Fruit fly (Drosophila melanogaster) whole organism, embryonic: ENCODE measurements around the gene RpL34b.

Experiments
- Abd-B ChIP-seq: fragments of 200-800 bp; sonication (Bioruptor generic); optimal IDR thresholded peaks from 2 replicates; lab custom pipeline; 2018; ENCODE audit warnings: missing biosample characterization, mild to moderate bottlenecking, missing genetic modification characterization, moderate library complexity
- Asciz ChIP-seq: fragments of 200-800 bp; sonication (Bioruptor generic); optimal IDR thresholded peaks from 2 replicates; lab custom pipeline; 2017; ENCODE audit warnings: missing biosample characterization, mild to moderate bottlenecking, missing genetic modification characterization, missing genetic modification reagents
- CG10321 ChIP-seq: fragments of 200-800 bp; sonication (Bioruptor generic); IDR thresholded peaks from 2 replicates; pipeline ENCODE4 v1.3.6; 2022; ENCODE audit warnings: missing biosample characterization, missing genetic modification characterization
- CG10979 ChIP-seq: fragments of 200-800 bp; sonication (Bioruptor generic); optimal IDR thresholded peaks from 2 replicates; lab custom pipeline; 2018; ENCODE audit warnings: missing biosample characterization, mild to moderate bottlenecking, missing genetic modification characterization, moderate library complexity
- CG11695 ChIP-seq: fragments of 200-800 bp; sonication (Bioruptor generic); IDR thresholded peaks from 3 replicates; pipeline ENCODE4 v1.3.6; 2022; ENCODE audit warnings: missing biosample characterization, missing genetic modification characterization
- CG13894 ChIP-seq: fragments of 200-800 bp; sonication (Bioruptor generic); optimal IDR thresholded peaks from 3 replicates; lab custom pipeline; 2018; ENCODE audit warnings: missing biosample characterization, mild to moderate bottlenecking, missing genetic modification characterization, moderate library complexity
- CG15073 ChIP-seq: fragments of 200-800 bp; sonication (Bioruptor generic); optimal IDR thresholded peaks from 2 replicates; lab custom pipeline; 2016; ENCODE audit warnings: missing biosample characterization, missing genetic modification characterization
- CG1602 ChIP-seq: fragments of 200-800 bp; sonication (Bioruptor generic); optimal IDR thresholded peaks from 3 replicates; lab custom pipeline; 2016; ENCODE audit warnings: missing biosample characterization, missing genetic modification characterization
- CG17802 ChIP-seq: fragments of 200-800 bp; sonication (Bioruptor generic); optimal IDR thresholded peaks from 2 replicates; lab custom pipeline; 2018; ENCODE audit warnings: missing biosample characterization, mild to moderate bottlenecking, missing genetic modification characterization, moderate library complexity
- CG17912 ChIP-seq: fragments of 200-800 bp; sonication (Bioruptor generic); optimal IDR thresholded peaks from 2 replicates; lab custom pipeline; 2018; ENCODE audit warnings: missing biosample characterization, mild to moderate bottlenecking, missing genetic modification characterization
- CG2116 ChIP-seq: fragments of 200-800 bp; sonication (Bioruptor generic); optimal IDR thresholded peaks from 3 replicates; lab custom pipeline; 2018; ENCODE audit warnings: missing biosample characterization, mild to moderate bottlenecking, missing genetic modification characterization
- CG31388 ChIP-seq: fragments of 200-800 bp; sonication (Bioruptor generic); optimal IDR thresholded peaks from 2 replicates; lab custom pipeline; 2016; ENCODE audit warnings: missing biosample characterization, missing genetic modification characterization
- CG3163 ChIP-seq: fragments of 200-800 bp; sonication (Bioruptor generic); optimal IDR thresholded peaks from 3 replicates; lab custom pipeline; 2016; ENCODE audit warnings: missing biosample characterization, missing genetic modification characterization
- CG3995 ChIP-seq: fragments of 200-800 bp; sonication (Bioruptor generic); optimal IDR thresholded peaks from 3 replicates; lab custom pipeline; 2016; ENCODE audit warnings: missing biosample characterization, missing genetic modification characterization
- CG43689 ChIP-seq: fragments of 200-800 bp; sonication (Bioruptor generic); IDR thresholded peaks from 2 replicates; pipeline ENCODE4 v1.3.6; 2022; ENCODE audit warnings: missing biosample characterization, missing genetic modification characterization
- CG5953 ChIP-seq: fragments of 200-800 bp; sonication (Bioruptor generic); IDR thresholded peaks from 2 replicates; pipeline ENCODE4 v1.3.6; 2022; ENCODE audit warnings: missing biosample characterization, missing genetic modification characterization
- CG6654 ChIP-seq: fragments of 200-800 bp; sonication (Bioruptor generic); optimal IDR thresholded peaks from 2 replicates; lab custom pipeline; 2017; ENCODE audit warnings: missing biosample characterization, mild to moderate bottlenecking, missing genetic modification characterization
- CG6689 ChIP-seq: fragments of 200-800 bp; sonication (Bioruptor generic); IDR thresholded peaks from 2 replicates; pipeline ENCODE4 v1.3.6; 2022; ENCODE audit warnings: missing biosample characterization, missing genetic modification characterization
- CG6765 ChIP-seq: fragments of 200-800 bp; sonication (Bioruptor generic); optimal IDR thresholded peaks from 3 replicates; lab custom pipeline; 2017; ENCODE audit warnings: missing biosample characterization, mild to moderate bottlenecking, missing genetic modification characterization
- CG7786 ChIP-seq: fragments of 200-800 bp; sonication (Bioruptor generic); optimal IDR thresholded peaks from 2 replicates; lab custom pipeline; 2016; ENCODE audit warnings: missing biosample characterization, missing genetic modification characterization
- Chrac-16 ChIP-seq: fragments of 200-800 bp; sonication (Bioruptor generic); optimal IDR thresholded peaks from 3 replicates; lab custom pipeline; 2016; ENCODE audit warnings: missing biosample characterization, missing genetic modification characterization
- CrebB ChIP-seq: fragments of 200-800 bp; sonication (Bioruptor generic); optimal IDR thresholded peaks from 3 replicates; lab custom pipeline; 2018; ENCODE audit warnings: missing biosample characterization, mild to moderate bottlenecking, missing genetic modification characterization
- Dad ChIP-seq: fragments of 200-800 bp; sonication (Bioruptor generic); optimal IDR thresholded peaks from 3 replicates; lab custom pipeline; 2016; ENCODE audit warnings: missing biosample characterization, missing genetic modification characterization
- E2f2 ChIP-seq: fragments of 200-800 bp; sonication (Bioruptor generic); IDR thresholded peaks from 2 replicates; pipeline ENCODE4 v1.3.6; 2022; ENCODE audit warnings: missing biosample characterization, missing genetic modification characterization
- ERR ChIP-seq: fragments of 200-800 bp; sonication (Bioruptor generic); optimal IDR thresholded peaks from 2 replicates; lab custom pipeline; 2016; ENCODE audit warnings: missing biosample characterization, missing genetic modification characterization
- Hsf ChIP-seq: fragments of 200-800 bp; sonication (Bioruptor generic); optimal IDR thresholded peaks from 3 replicates; lab custom pipeline; 2016; ENCODE audit warnings: missing biosample characterization, missing genetic modification characterization
- Kr ChIP-seq: fragments of 200-800 bp; sonication (Bioruptor generic); optimal IDR thresholded peaks from 2 replicates; lab custom pipeline; 2017; ENCODE audit warnings: missing biosample characterization, mild to moderate bottlenecking, missing genetic modification characterization
- MTF-1 ChIP-seq: fragments of 200-800 bp; sonication (Bioruptor generic); optimal IDR thresholded peaks from 2 replicates; lab custom pipeline; 2018; ENCODE audit warnings: missing biosample characterization, mild to moderate bottlenecking, missing genetic modification characterization, borderline replicate concordance
- Nf-YA ChIP-seq: fragments of 200-800 bp; sonication (Bioruptor generic); IDR thresholded peaks from 2 replicates; pipeline ENCODE4 v1.3.6; 2022; ENCODE audit warnings: missing biosample characterization, missing genetic modification characterization
- Nf-YB ChIP-seq: fragments of 200-800 bp; sonication (Bioruptor generic); optimal IDR thresholded peaks from 3 replicates; lab custom pipeline; 2019; ENCODE audit warnings: missing biosample characterization, mild to moderate bottlenecking, missing genetic modification characterization, moderate library complexity
- Ptx1 ChIP-seq: fragments of 200-800 bp; sonication (Bioruptor generic); IDR thresholded peaks from 2 replicates; pipeline ENCODE4 v1.3.6; 2022; ENCODE audit warnings: missing biosample characterization, missing genetic modification characterization
- Sox100B ChIP-seq: fragments of 200-800 bp; sonication (Bioruptor generic); optimal IDR thresholded peaks from 3 replicates; lab custom pipeline; 2018; ENCODE audit warnings: missing biosample characterization, mild to moderate bottlenecking, missing genetic modification characterization
- Taf1 ChIP-seq: fragments of 200-800 bp; sonication (Bioruptor generic); IDR thresholded peaks from 2 replicates; pipeline ENCODE4 v1.3.6; 2022; ENCODE audit warnings: missing biosample characterization, missing genetic modification characterization
- Trl ChIP-seq, 3 experiments: fragments of >200 bp in 2 of 3; fragments of 200-800 bp in 1 of 3; sonication (Bioruptor generic) in 1 of 3; optimal IDR thresholded peaks; 2 replicates in 1 of 3; 3 replicates in 2 of 3; lab custom pipeline; 2016 to 2017; ENCODE audit warnings: missing biosample characterization in 1 of 3, missing genetic modification characterization in 1 of 3
- ato ChIP-seq: fragments of 200-800 bp; sonication (Bioruptor generic); IDR thresholded peaks from 2 replicates; pipeline ENCODE4 v1.3.6; 2022; ENCODE audit warnings: missing biosample characterization, missing genetic modification characterization; ENCODE audit not compliant: partially characterized antibody
- corto ChIP-seq: fragments of 200-800 bp; sonication (Bioruptor generic); optimal IDR thresholded peaks from 2 replicates; lab custom pipeline; 2016; ENCODE audit warnings: missing biosample characterization, mild to moderate bottlenecking, missing genetic modification characterization, moderate library complexity
- emc ChIP-seq: fragments of 200-800 bp; sonication (Bioruptor generic); optimal IDR thresholded peaks from 2 replicates; lab custom pipeline; 2016; ENCODE audit warnings: missing biosample characterization, missing genetic modification characterization
- fru ChIP-seq: fragments of >200 bp; optimal IDR thresholded peaks from 2 replicates; lab custom pipeline; 2017
- hbn ChIP-seq: fragments of 200-800 bp; sonication (Bioruptor generic); IDR thresholded peaks from 2 replicates; pipeline ENCODE4 v1.3.6; 2022; ENCODE audit warnings: missing biosample characterization, missing genetic modification characterization; ENCODE audit not compliant: partially characterized antibody
- lov ChIP-seq, 2 experiments: fragments of 200-800 bp in 1 of 2; fragments of >200 bp in 1 of 2; sonication (Bioruptor generic) in 1 of 2; IDR thresholded peaks in 1 of 2; optimal IDR thresholded peaks in 1 of 2; 2 replicates in 1 of 2; 3 replicates in 1 of 2; pipeline versions ENCODE4 v1.3.6 to Lab custom; 2017 to 2022; ENCODE audit warnings: missing biosample characterization in 1 of 2, missing genetic modification characterization in 1 of 2
- nau ChIP-seq: fragments of 200-800 bp; sonication (Bioruptor generic); optimal IDR thresholded peaks from 3 replicates; lab custom pipeline; 2017; ENCODE audit warnings: missing biosample characterization, mild to moderate bottlenecking, missing genetic modification characterization, missing genetic modification reagents
- oc ChIP-seq: fragments of 200-800 bp; sonication (Bioruptor generic); optimal IDR thresholded peaks from 2 replicates; lab custom pipeline; 2018; ENCODE audit warnings: missing biosample characterization, mild to moderate bottlenecking, missing genetic modification characterization, moderate library complexity
- pb ChIP-seq: fragments of 200-800 bp; sonication (Bioruptor generic); optimal IDR thresholded peaks from 3 replicates; lab custom pipeline; 2016; ENCODE audit warnings: missing biosample characterization, missing genetic modification characterization
- ro ChIP-seq: fragments of 200-800 bp; sonication (Bioruptor generic); IDR thresholded peaks from 2 replicates; pipeline ENCODE4 v1.3.6; 2022; ENCODE audit warnings: missing biosample characterization, missing genetic modification characterization
- scrt ChIP-seq: fragments of 200-800 bp; sonication (Bioruptor generic); optimal IDR thresholded peaks from 2 replicates; lab custom pipeline; 2018; ENCODE audit warnings: missing biosample characterization, mild to moderate bottlenecking, missing genetic modification characterization, moderate library complexity
- slbo ChIP-seq: fragments of 200-800 bp; sonication (Bioruptor generic); IDR thresholded peaks from 2 replicates; pipeline ENCODE4 v1.3.6; 2022; ENCODE audit warnings: missing biosample characterization, missing genetic modification characterization
- slou ChIP-seq: fragments of 200-800 bp; sonication (Bioruptor generic); optimal IDR thresholded peaks from 3 replicates; lab custom pipeline; 2016; ENCODE audit warnings: missing biosample characterization, missing genetic modification characterization
- stc ChIP-seq: fragments of 200-800 bp; sonication (Bioruptor generic); IDR thresholded peaks from 2 replicates; pipeline ENCODE4 v1.3.6; 2022; ENCODE audit warnings: missing biosample characterization, missing genetic modification characterization
- zfh1 ChIP-seq: fragments of 200-800 bp; sonication (Bioruptor generic); IDR thresholded peaks from 3 replicates; pipeline ENCODE4 v1.3.6; 2022; ENCODE audit warnings: missing biosample characterization, missing genetic modification characterization

The RpL34b gene

dm6 chr3R:9420439-9421234 is 19.6 kb upstream of the RpL34b start (continued):
- no peak for TF ChIP-seq CG2116 (GFP tag; lab: Kevin White, UChicago)
- TF ChIP-seq CG10321: no peak
- peak; percentile 8; the same call in 1 of the 2 replicates for TF ChIP-seq slbo (GFP tag; lab: Robert Waterston, UW)
- no peak for TF ChIP-seq corto
- no peak for TF ChIP-seq lov (optimal IDR thresholded peaks at IDR 0.05; lab: Kevin White, UChicago)
- TF ChIP-seq lov (GFP tag; IDR thresholded peaks at IDR 0.05; lab: Robert Waterston, UW): no peak
- peak; percentile 50; the same call in 1 of the 3 replicates for TF ChIP-seq zfh1 (GFP tag; lab: Robert Waterston, UW)
- no peak for TF ChIP-seq CG6654 (GFP tag; lab: Kevin White, UChicago)
- TF ChIP-seq CG17912 (GFP tag; lab: Kevin White, UChicago): no peak
- no peak for TF ChIP-seq CG31388 (GFP tag; lab: Kevin White, UChicago)
- TF ChIP-seq pb (GFP tag; lab: Kevin White, UChicago): no peak
- no peak for TF ChIP-seq emc (GFP tag; lab: Kevin White, UChicago)
- TF ChIP-seq scrt (GFP tag; lab: Kevin White, UChicago): no peak
- TF ChIP-seq CG7786: no peak
- no peak for TF ChIP-seq Dad (GFP tag; lab: Kevin White, UChicago)
- TF ChIP-seq Sox100B: no peak
- no peak for TF ChIP-seq Ptx1 (GFP tag; lab: Robert Waterston, UW)
- TF ChIP-seq Chrac-16 (GFP tag; lab: Kevin White, UChicago): no peak
- no peak for TF ChIP-seq ato
- TF ChIP-seq ro (GFP tag; lab: Robert Waterston, UW): no peak
- TF ChIP-seq CG15073 (GFP tag; lab: Kevin White, UChicago): no peak
- TF ChIP-seq hbn (GFP tag; lab: Robert Waterston, UW): no peak
- TF ChIP-seq CG5953 (GFP tag; lab: Robert Waterston, UW): no peak
- no peak for TF ChIP-seq E2f2
- 0 out of 2 replicates have a peak, but pooled peaks have one; percentile 7 for TF ChIP-seq CG6689
- TF ChIP-seq CG6765: no peak
- no peak for TF ChIP-seq fru (lab: Kevin White, UChicago)
- no peak for TF ChIP-seq Nf-YB (GFP tag; lab: Kevin White, UChicago)
- peak; percentile 8 for TF ChIP-seq Asciz
- TF ChIP-seq MTF-1 (GFP tag; lab: Kevin White, UChicago): no peak
- TF ChIP-seq ERR: no peak
- no peak for TF ChIP-seq Abd-B
- TF ChIP-seq CG3163 (GFP tag; lab: Kevin White, UChicago): no peak
- TF ChIP-seq CG13894: no peak
- peak; percentile 1 for TF ChIP-seq nau
- no peak for TF ChIP-seq stc
- no peak for TF ChIP-seq Nf-YA (GFP tag; lab: Robert Waterston, UW)
- TF ChIP-seq CG43689 (GFP tag; lab: Robert Waterston, UW): no peak
- TF ChIP-seq Taf1: no peak
- no peak for TF ChIP-seq Hsf (GFP tag; lab: Kevin White, UChicago)
- TF ChIP-seq CG1602 (GFP tag; lab: Kevin White, UChicago): no peak
- TF ChIP-seq CG3995 (GFP tag; lab: Kevin White, UChicago): no peak
- TF ChIP-seq CG10979 (tag; lab: Kevin White, UChicago): peak; percentile 14
- no peak for TF ChIP-seq oc (tag; lab: Kevin White, UChicago)
- TF ChIP-seq CG11695 (GFP tag; lab: Robert Waterston, UW): no peak
- TF ChIP-seq CrebB (tag; lab: Kevin White, UChicago): no peak
- no peak for TF ChIP-seq CG17802 (tag; lab: Kevin White, UChicago)
- no peak for TF ChIP-seq slou (GFP tag; lab: Kevin White, UChicago)
- peak; percentile 7 to 17 for TF ChIP-seq Trl (optimal IDR thresholded peaks at IDR 0.05; lab: Kevin White, UChicago)
- TF ChIP-seq Trl (GFP tag; optimal IDR thresholded peaks at IDR 0.05; lab: Kevin White, UChicago): no peak
- TF ChIP-seq Kr (GFP tag; lab: Kevin White, UChicago): no peak
